Worm (Caenorhabditis elegans) whole organism, late embryonic: ENCODE results near the gene skpo-2.

Experiments used
- C38D4.7 ChIP-seq: fragments of 200-800 bp; sonication (Bioruptor generic); optimal IDR thresholded peaks from 2 replicates; lab custom pipeline; 2018; ENCODE audit warnings: mild to moderate bottlenecking, missing genetic modification characterization, moderate library complexity, missing compliant biosample characterization
- F13H6.1 ChIP-seq: sonication (generic microtip); optimal IDR thresholded peaks from 2 replicates; lab custom pipeline; 2016; ENCODE audit warnings: missing genetic modification characterization, missing compliant biosample characterization
- K02D7.2 ChIP-seq: sonication (generic microtip); optimal IDR thresholded peaks from 2 replicates; lab custom pipeline; 2017; ENCODE audit warnings: mild to moderate bottlenecking, missing genetic modification characterization, missing compliant biosample characterization
- K09A11.1 ChIP-seq: sonication (generic microtip); optimal IDR thresholded peaks from 2 replicates; lab custom pipeline; 2017; ENCODE audit warnings: antibody characterized with exemption, mild to moderate bottlenecking, missing genetic modification characterization, missing compliant biosample characterization; ENCODE audit not compliant: insufficient read depth
- T23F11.4 ChIP-seq: fragments of 200-800 bp; sonication (Bioruptor generic); optimal IDR thresholded peaks from 2 replicates; lab custom pipeline; 2018; ENCODE audit warnings: mild to moderate bottlenecking, missing genetic modification characterization, missing compliant biosample characterization
- Y22D7AL.16 ChIP-seq: sonication (generic microtip); optimal IDR thresholded peaks from 2 replicates; lab custom pipeline; 2016; ENCODE audit warnings: missing genetic modification characterization, missing compliant biosample characterization
- ama-1 ChIP-seq: fragments of 150-350 bp; optimal IDR thresholded peaks from 2 replicates; lab custom pipeline; 2014
- ceh-14 ChIP-seq: sonication (generic microtip); optimal IDR thresholded peaks from 2 replicates; lab custom pipeline; 2016; ENCODE audit warnings: missing genotype, missing genetic modification characterization, missing compliant biosample characterization
- ceh-19 ChIP-seq: fragments of 200-800 bp; sonication (Bioruptor generic); optimal IDR thresholded peaks from 2 replicates; lab custom pipeline; 2018; ENCODE audit warnings: mild to moderate bottlenecking, missing genetic modification characterization, missing compliant biosample characterization
- ceh-2 ChIP-seq: sonication (generic microtip); optimal IDR thresholded peaks from 2 replicates; lab custom pipeline; 2016; ENCODE audit warnings: missing genotype, missing genetic modification characterization, missing compliant biosample characterization
- ceh-30 ChIP-seq: fragments of 150-350 bp; optimal IDR thresholded peaks from 2 replicates; lab custom pipeline; 2014; ENCODE audit warnings: missing biosample characterization, missing genetic modification characterization
- ceh-34 ChIP-seq: sonication (generic microtip); optimal IDR thresholded peaks from 2 replicates; lab custom pipeline; 2016; ENCODE audit warnings: mild to moderate bottlenecking, missing genetic modification characterization, missing compliant biosample characterization
- ceh-45 ChIP-seq: fragments of 200-800 bp; sonication (Bioruptor generic); IDR thresholded peaks from 2 replicates; pipeline ENCODE4 v1.3.6; 2022; ENCODE audit warnings: missing genetic modification reagents, missing genetic modification characterization, missing compliant biosample characterization
- ceh-48 ChIP-seq: sonication (generic microtip); optimal IDR thresholded peaks from 2 replicates; lab custom pipeline; 2016; ENCODE audit warnings: missing genetic modification characterization, inconsistent platforms, missing compliant biosample characterization
- ceh-6 ChIP-seq: fragments of 200-800 bp; sonication (Bioruptor generic); optimal IDR thresholded peaks from 2 replicates; lab custom pipeline; 2018; ENCODE audit warnings: mild to moderate bottlenecking, missing genetic modification characterization, missing compliant biosample characterization
- ceh-9 ChIP-seq: sonication (generic microtip); optimal IDR thresholded peaks from 2 replicates; lab custom pipeline; 2016; ENCODE audit warnings: mild to moderate bottlenecking, missing genetic modification characterization, inconsistent platforms, missing compliant biosample characterization
- che-1 ChIP-seq: sonication (generic microtip); optimal IDR thresholded peaks from 2 replicates; lab custom pipeline; 2016; ENCODE audit warnings: mild to moderate bottlenecking, missing genetic modification characterization, missing compliant biosample characterization
- dve-1 ChIP-seq: sonication (generic microtip); optimal IDR thresholded peaks from 2 replicates; lab custom pipeline; 2017; ENCODE audit warnings: antibody characterized with exemption, mild to moderate bottlenecking, missing genetic modification characterization, missing compliant biosample characterization
- elt-2 ChIP-seq: sonication (generic microtip); optimal IDR thresholded peaks from 2 replicates; lab custom pipeline; 2016; ENCODE audit warnings: missing genetic modification reagents, missing genetic modification characterization, missing compliant biosample characterization
- elt-4 ChIP-seq: sonication (generic microtip); optimal IDR thresholded peaks from 2 replicates; lab custom pipeline; 2016; ENCODE audit warnings: missing genetic modification characterization, missing compliant biosample characterization
- ets-4 ChIP-seq: sonication (generic microtip); optimal IDR thresholded peaks from 2 replicates; lab custom pipeline; 2016; ENCODE audit warnings: missing genetic modification characterization, missing compliant biosample characterization
- eyg-1 ChIP-seq: sonication (generic microtip); optimal IDR thresholded peaks from 2 replicates; lab custom pipeline; 2016; ENCODE audit warnings: missing genotype, missing genetic modification characterization, missing compliant biosample characterization
- fax-1 ChIP-seq: sonication (generic microtip); optimal IDR thresholded peaks from 2 replicates; lab custom pipeline; 2016; ENCODE audit warnings: missing genotype, missing genetic modification characterization, missing compliant biosample characterization
- fkh-10 ChIP-seq: fragments of 150-350 bp; optimal IDR thresholded peaks from 2 replicates; lab custom pipeline; 2014; ENCODE audit warnings: missing biosample characterization, missing genetic modification reagents, missing genetic modification characterization
- fkh-6 ChIP-seq: sonication (generic microtip); optimal IDR thresholded peaks from 2 replicates; lab custom pipeline; 2016; ENCODE audit warnings: missing genetic modification characterization, missing compliant biosample characterization
- gmeb-2 ChIP-seq: sonication (generic microtip); optimal IDR thresholded peaks from 2 replicates; lab custom pipeline; 2016; ENCODE audit warnings: missing genetic modification characterization, inconsistent platforms, missing compliant biosample characterization
- hlh-13 ChIP-seq: fragments of 200-800 bp; sonication (Bioruptor generic); optimal IDR thresholded peaks from 2 replicates; lab custom pipeline; 2018; ENCODE audit warnings: mild to moderate bottlenecking, missing genetic modification characterization, missing compliant biosample characterization
- hlh-15 ChIP-seq: sonication (generic microtip); optimal IDR thresholded peaks from 2 replicates; lab custom pipeline; 2016; ENCODE audit warnings: missing genetic modification characterization, missing compliant biosample characterization
- hlh-30 ChIP-seq: sonication (generic microtip); optimal IDR thresholded peaks from 2 replicates; lab custom pipeline; 2017; ENCODE audit warnings: antibody characterized with exemption, missing genetic modification characterization, missing compliant biosample characterization; ENCODE audit not compliant: insufficient read depth
- hlh-6 ChIP-seq: sonication (generic microtip); optimal IDR thresholded peaks from 2 replicates; lab custom pipeline; 2016; ENCODE audit warnings: missing genotype, missing genetic modification characterization, missing compliant biosample characterization
- hlh-8 ChIP-seq: sonication (generic microtip); optimal IDR thresholded peaks from 2 replicates; lab custom pipeline; 2016; ENCODE audit warnings: missing genotype, missing genetic modification characterization, missing compliant biosample characterization
- lim-6 ChIP-seq: sonication (generic microtip); optimal IDR thresholded peaks from 2 replicates; lab custom pipeline; 2016; ENCODE audit warnings: missing genetic modification characterization, missing compliant biosample characterization
- lin-11 ChIP-seq: fragments of 200-800 bp; sonication (Bioruptor generic); optimal IDR thresholded peaks from 2 replicates; lab custom pipeline; 2018; ENCODE audit warnings: mild to moderate bottlenecking, missing genetic modification characterization, missing compliant biosample characterization
- madf-2 ChIP-seq: sonication (generic microtip); optimal IDR thresholded peaks from 2 replicates; lab custom pipeline; 2017; ENCODE audit warnings: missing genetic modification characterization, missing compliant biosample characterization
- mec-3 ChIP-seq: sonication (generic microtip); optimal IDR thresholded peaks from 2 replicates; lab custom pipeline; 2016; ENCODE audit warnings: borderline replicate concordance, missing genetic modification characterization, missing compliant biosample characterization
- nfya-1 ChIP-seq: sonication (generic microtip); optimal IDR thresholded peaks from 2 replicates; lab custom pipeline; 2017; ENCODE audit warnings: missing genetic modification characterization, mild to moderate bottlenecking, missing compliant biosample characterization, antibody characterized with exemption, moderate library complexity
- odd-2 ChIP-seq: sonication (generic microtip); optimal IDR thresholded peaks from 2 replicates; lab custom pipeline; 2017; ENCODE audit warnings: antibody characterized with exemption, mild to moderate bottlenecking, missing genetic modification characterization, missing compliant biosample characterization
- pax-1 ChIP-seq: fragments of 150-350 bp; optimal IDR thresholded peaks from 2 replicates; lab custom pipeline; 2014; ENCODE audit warnings: missing biosample characterization, missing genetic modification characterization
- pha-4 ChIP-seq: fragments of 150-350 bp; optimal IDR thresholded peaks from 2 replicates; lab custom pipeline; 2018; ENCODE audit warnings: missing biosample characterization, missing genetic modification reagents, missing genetic modification characterization
- pqm-1 ChIP-seq: sonication (generic microtip); optimal IDR thresholded peaks from 2 replicates; lab custom pipeline; 2016; ENCODE audit warnings: missing genetic modification characterization, missing compliant biosample characterization
- pros-1 ChIP-seq: fragments of 150-350 bp; optimal IDR thresholded peaks from 2 replicates; lab custom pipeline; 2014; ENCODE audit warnings: missing biosample characterization, missing genetic modification reagents, missing genetic modification characterization
- ref-2 ChIP-seq: sonication (generic microtip); optimal IDR thresholded peaks from 2 replicates; lab custom pipeline; 2016; ENCODE audit warnings: missing genetic modification characterization, missing compliant biosample characterization
- rnt-1 ChIP-seq: sonication (generic microtip); optimal IDR thresholded peaks from 2 replicates; lab custom pipeline; 2016; ENCODE audit warnings: missing genetic modification characterization, missing compliant biosample characterization
- sox-2 ChIP-seq: fragments of 200-800 bp; sonication (Bioruptor generic); IDR thresholded peaks from 2 replicates; pipeline ENCODE4 v1.3.6; 2022; ENCODE audit warnings: missing genetic modification reagents, missing genetic modification characterization, missing compliant biosample characterization
- sox-4 ChIP-seq: sonication (generic microtip); optimal IDR thresholded peaks from 2 replicates; lab custom pipeline; 2017; ENCODE audit warnings: mild to moderate bottlenecking, missing genetic modification characterization, inconsistent platforms, missing compliant biosample characterization
- tbx-7 ChIP-seq: sonication (generic microtip); optimal IDR thresholded peaks from 2 replicates; lab custom pipeline; 2016; ENCODE audit warnings: missing genotype, missing genetic modification characterization, missing compliant biosample characterization
- ttx-3 ChIP-seq: sonication (generic microtip); optimal IDR thresholded peaks from 2 replicates; lab custom pipeline; 2016; ENCODE audit warnings: missing genetic modification reagents, missing genetic modification characterization, missing compliant biosample characterization
- unc-42 ChIP-seq: sonication (generic microtip); optimal IDR thresholded peaks from 2 replicates; lab custom pipeline; 2016; ENCODE audit warnings: missing genotype, missing genetic modification characterization, missing compliant biosample characterization
- unc-86 ChIP-seq: sonication (generic microtip); optimal IDR thresholded peaks from 2 replicates; lab custom pipeline; 2016; ENCODE audit warnings: missing genetic modification characterization, missing compliant biosample characterization
- zip-5 ChIP-seq: sonication (generic microtip); optimal IDR thresholded peaks from 2 replicates; lab custom pipeline; 2016; ENCODE audit warnings: missing genetic modification characterization, missing compliant biosample characterization
- ztf-16 ChIP-seq: sonication (generic microtip); optimal IDR thresholded peaks from 2 replicates; lab custom pipeline; 2017; ENCODE audit warnings: missing genetic modification characterization, missing compliant biosample characterization

The skpo-2 gene

DNA sequence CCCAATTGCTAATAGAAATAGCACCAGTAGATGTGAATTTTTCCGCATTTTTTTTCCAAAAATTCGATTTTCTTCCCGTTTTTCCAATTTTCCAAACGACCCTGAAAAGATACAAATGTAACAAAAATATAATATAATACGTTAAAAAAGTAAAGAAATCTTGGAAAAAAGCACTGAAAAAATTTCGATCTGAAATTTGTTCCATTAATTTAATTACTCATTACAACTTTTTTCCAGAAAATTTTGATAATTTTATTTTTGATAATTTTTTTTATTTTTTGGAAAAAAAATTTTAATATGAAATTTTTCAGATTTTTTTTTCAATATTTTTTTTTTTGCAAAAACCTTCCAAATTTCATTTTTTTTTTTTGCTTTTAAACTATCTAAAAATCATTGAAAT, at the start of gene skpo-2:
Gene skpo-2 (minus strand): TSS at position 101 of the 400 bp plus-strand sequence.
- TF ChIP-seq ceh-2 (tag; lab: Kevin White, UChicago) (no peak), pha-4 (no peak), elt-4 (tag; lab: Kevin White, UChicago) (no peak), hlh-15 (tag; lab: Kevin White, UChicago) (no peak), nfya-1 (tag; lab: Kevin White, UChicago) (no peak), rnt-1 (tag; lab: Kevin White, UChicago) (no peak), ceh-48 (no peak)

DNA sequence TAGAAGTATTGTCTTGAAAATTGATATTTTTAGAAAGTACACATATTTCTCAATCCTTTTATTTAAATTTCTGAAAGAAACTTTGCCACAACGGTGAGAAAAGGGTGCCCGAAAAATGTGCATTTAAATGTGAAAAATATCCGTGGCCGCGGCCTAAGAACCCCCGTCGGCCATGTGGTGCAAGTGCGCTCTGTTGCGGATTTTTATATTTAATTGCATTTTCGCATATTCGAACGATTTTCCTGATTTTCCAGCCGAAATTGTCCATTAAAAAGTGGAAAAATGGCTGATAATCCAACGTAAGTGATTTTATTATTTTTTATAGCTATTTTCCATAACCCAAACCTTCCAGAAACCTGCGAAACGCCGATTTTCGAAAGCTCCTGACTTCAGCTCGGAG, 45.9 kb upstream of the skpo-2 start, which contains the start of gene smu-2:
Gene smu-2 (plus strand): TSS at position 178 of the 400 bp plus-strand sequence.
- no peak for TF ChIP-seq sox-4 (tag; lab: Kevin White, UChicago)
- TF ChIP-seq lin-11 (tag; lab: Kevin White, UChicago) = no peak
- peak; percentile 73 for TF ChIP-seq mec-3
- TF ChIP-seq ztf-16 (tag; lab: Kevin White, UChicago) = no peak
- TF ChIP-seq gmeb-2 (tag; lab: Kevin White, UChicago) = no peak
- peak; percentile 92 for TF ChIP-seq ceh-2 (tag; lab: Kevin White, UChicago)
- peak; percentile 50; the same call in 1 of the 2 replicates for TF ChIP-seq ceh-45
- peak; percentile 98 for TF ChIP-seq unc-42 (tag; lab: Kevin White, UChicago)
- no peak for TF ChIP-seq T23F11.4 (GFP tag; lab: Kevin White, UChicago)
- TF ChIP-seq ets-4 (tag; lab: Kevin White, UChicago) = peak; percentile 86
- no peak for TF ChIP-seq Y22D7AL.16 (tag; lab: Kevin White, UChicago)
- no peak for TF ChIP-seq sox-2 (GFP tag; lab: Robert Waterston, UW)
- no peak for TF ChIP-seq ceh-6 (GFP tag; lab: Kevin White, UChicago)
- TF ChIP-seq pax-1 (tag; lab: Kevin White, UChicago) = no peak
- no peak for TF ChIP-seq K09A11.1
- TF ChIP-seq madf-2 (tag; lab: Kevin White, UChicago) = no peak
- TF ChIP-seq ceh-19 (GFP tag; lab: Kevin White, UChicago) = no peak
- peak; percentile 34 for TF ChIP-seq hlh-15 (tag; lab: Kevin White, UChicago)
- no peak for TF ChIP-seq F13H6.1
- TF ChIP-seq zip-5 = peak; percentile 76
- TF ChIP-seq pqm-1 = peak; percentile 52
- peak; percentile 47 for TF ChIP-seq unc-86 (tag; lab: Kevin White, UChicago)
- TF ChIP-seq dve-1 (tag; lab: Kevin White, UChicago) = no peak
- peak; percentile 82 for TF ChIP-seq ceh-14 (tag; lab: Kevin White, UChicago)
- peak; percentile 12 for TF ChIP-seq fkh-6 (tag; lab: Kevin White, UChicago)
- peak; percentile 59 for TF ChIP-seq ref-2 (tag; lab: Kevin White, UChicago)
- TF ChIP-seq K02D7.2 (tag; lab: Kevin White, UChicago) = no peak
- no peak for TF ChIP-seq pha-4
- peak; percentile 72 for TF ChIP-seq elt-2 (tag; lab: Kevin White, UChicago)
- peak; percentile 92 for TF ChIP-seq lim-6 (tag; lab: Kevin White, UChicago)
- peak; percentile 7 for TF ChIP-seq ceh-48
- TF ChIP-seq elt-4 (tag; lab: Kevin White, UChicago) = no peak
- TF ChIP-seq ceh-9 (tag; lab: Kevin White, UChicago) = no peak
- peak; percentile 84 for TF ChIP-seq tbx-7
- no peak for TF ChIP-seq hlh-13 (GFP tag; lab: Kevin White, UChicago)
- TF ChIP-seq C38D4.7 (GFP tag; lab: Kevin White, UChicago) = no peak
- TF ChIP-seq odd-2 (tag; lab: Kevin White, UChicago) = no peak
- TF ChIP-seq hlh-30 = no peak
- TF ChIP-seq hlh-6 (tag; lab: Kevin White, UChicago) = no peak
- TF ChIP-seq ttx-3 = peak; percentile 41
- TF ChIP-seq fkh-10 (GFP tag; lab: Kevin White, UChicago) = no peak
- peak; percentile 42 for TF ChIP-seq hlh-8 (tag; lab: Kevin White, UChicago)
- peak; percentile 33 for TF ChIP-seq nfya-1 (tag; lab: Kevin White, UChicago)
- TF ChIP-seq ama-1 (lab: Kevin White, UChicago) = no peak
- peak; percentile 46 for TF ChIP-seq ceh-34 (tag; lab: Kevin White, UChicago)
- no peak for TF ChIP-seq che-1 (tag; lab: Kevin White, UChicago)
- TF ChIP-seq ceh-30 (tag; lab: Kevin White, UChicago) = no peak
- no peak for TF ChIP-seq eyg-1 (tag; lab: Kevin White, UChicago)
- no peak for TF ChIP-seq pros-1 (tag; lab: Kevin White, UChicago)
- peak; percentile 31 for TF ChIP-seq fax-1
